Fruit fly (Drosophila melanogaster): ENCODE data around the gene beta-PheRS.

beta-PheRS gene

DNA sequence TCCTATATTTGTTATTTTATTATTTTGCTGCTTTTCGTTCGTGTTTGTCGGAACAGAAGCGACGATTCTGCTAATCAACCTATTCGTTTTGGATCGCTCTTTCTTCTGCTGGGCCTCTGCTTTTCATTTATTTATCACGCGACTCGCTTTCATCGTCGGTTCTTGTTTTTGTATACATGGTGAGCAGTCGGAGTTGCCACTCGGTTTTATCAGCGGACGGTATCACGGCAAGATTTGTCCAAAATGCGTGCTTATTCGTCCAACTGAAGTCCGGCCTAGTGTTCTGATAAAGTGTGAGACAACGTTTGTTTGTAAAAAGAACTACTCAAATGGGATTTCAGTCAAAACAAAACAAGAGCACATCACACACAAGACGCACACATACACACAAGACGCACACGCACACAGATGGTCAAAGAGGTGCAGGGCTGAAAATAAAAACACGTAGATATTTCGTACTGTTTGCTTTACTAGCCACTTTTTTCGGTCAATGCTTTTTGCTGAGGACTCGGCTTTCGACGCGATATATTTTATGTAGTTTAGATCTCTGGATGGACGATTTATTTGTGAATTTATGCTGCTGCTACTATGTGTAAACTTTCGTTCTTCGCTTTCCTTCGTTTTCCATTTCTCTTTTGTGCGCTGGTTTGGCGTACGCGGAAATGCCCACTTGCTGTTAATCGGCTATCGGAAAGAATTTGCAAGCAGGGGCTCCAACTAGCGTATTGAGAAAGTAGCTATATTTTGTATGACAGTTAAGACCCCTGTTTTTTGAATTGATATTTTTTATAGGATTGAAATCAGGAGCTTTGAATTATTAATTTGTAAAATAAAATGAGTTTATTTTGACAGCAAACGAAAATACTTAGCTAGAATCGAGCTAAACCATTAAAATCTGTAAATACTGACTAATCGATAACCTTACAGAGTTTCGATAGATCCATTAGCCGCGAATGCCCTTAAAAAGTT, 30.9 kb downstream of the beta-PheRS start, which contains the start of gene twin (continued):
- no peak for TF ChIP-seq CG31441 (GFP tag; IDR thresholded peaks at IDR 0.05)
- TF ChIP-seq CG17359 (tag; optimal IDR thresholded peaks at IDR 0.05), result peak; percentile 35
- no peak for TF ChIP-seq nerfin-2 (GFP tag; IDR thresholded peaks at IDR 0.05; ENCODE audit: partially characterized antibody)
- no peak for TF ChIP-seq grn (GFP tag; optimal IDR thresholded peaks at IDR 0.05)
- peak; percentile 72 for TF ChIP-seq CoRest (tag; optimal IDR thresholded peaks at IDR 0.05)
- peak; percentile 67 for TF ChIP-seq CG7786 (GFP tag; optimal IDR thresholded peaks at IDR 0.05)
- TF ChIP-seq MESR4 (GFP tag; optimal IDR thresholded peaks at IDR 0.05), result peak; percentile 64
- peak; percentile 73 for TF ChIP-seq Sry-δ (GFP tag; optimal IDR thresholded peaks at IDR 0.05)
- TF ChIP-seq ranshi (GFP tag; IDR thresholded peaks at IDR 0.05), result no peak
- peak; percentile 67; the same call in 2 of the 3 replicates for TF ChIP-seq CG14860 (GFP tag; IDR thresholded peaks at IDR 0.05; ENCODE audit: partially characterized antibody)
- no peak for TF ChIP-seq Asciz (GFP tag; optimal IDR thresholded peaks at IDR 0.05)
- TF ChIP-seq CG1233 (GFP tag; optimal IDR thresholded peaks at IDR 0.05), result peak; percentile 3
- TF ChIP-seq Dp (GFP tag; optimal IDR thresholded peaks at IDR 0.05), result peak; percentile 72
- no peak for TF ChIP-seq CrebB (tag; optimal IDR thresholded peaks at IDR 0.05)
- TF ChIP-seq Nf-YB (GFP tag; optimal IDR thresholded peaks at IDR 0.05), result peak; percentile 37
- TF ChIP-seq stwl (tag; optimal IDR thresholded peaks at IDR 0.05), result peak; percentile 55
- TF ChIP-seq Hmx (GFP tag; optimal IDR thresholded peaks at IDR 0.05), result peak; percentile 47
- peak; percentile 6 for TF ChIP-seq CG13296 (GFP tag; optimal IDR thresholded peaks at IDR 0.05)
- TF ChIP-seq wek (GFP tag; optimal IDR thresholded peaks at IDR 0.05), result no peak
- no peak for TF ChIP-seq pros (GFP tag; optimal IDR thresholded peaks at IDR 0.05)
- no peak for TF ChIP-seq prd (optimal IDR thresholded peaks at IDR 0.05)
- peak; percentile 58 for TF ChIP-seq prd (GFP tag; IDR thresholded peaks at IDR 0.05)
- peak; percentile 54 for TF ChIP-seq Dek (tag; optimal IDR thresholded peaks at IDR 0.05)
- peak; percentile 70 for TF ChIP-seq ems (GFP tag; optimal IDR thresholded peaks at IDR 0.05)
- TF ChIP-seq CG4404 (GFP tag; IDR thresholded peaks at IDR 0.05), result no peak
- TF ChIP-seq CG16779 (GFP tag; IDR thresholded peaks at IDR 0.05), result no peak
- no peak for TF ChIP-seq CG11093 (GFP tag; IDR thresholded peaks at IDR 0.05)
- TF ChIP-seq CG16813 (GFP tag; IDR thresholded peaks at IDR 0.05; ENCODE audit: partially characterized antibody), result peak; percentile 73
- no peak for TF ChIP-seq lab (GFP tag; optimal IDR thresholded peaks at IDR 0.05)
- peak; percentile 79 for TF ChIP-seq Scr (GFP tag; IDR thresholded peaks at IDR 0.05; ENCODE audit: partially characterized antibody)
- TF ChIP-seq D (optimal IDR thresholded peaks at IDR 0.05), result no peak
- no peak for TF ChIP-seq D (GFP tag; optimal IDR thresholded peaks at IDR 0.05)
- no peak for TF ChIP-seq ara (GFP tag; IDR thresholded peaks at IDR 0.05)
- TF ChIP-seq ERR (GFP tag; optimal IDR thresholded peaks at IDR 0.05), result peak; percentile 3
- TF ChIP-seq D19A (tag; optimal IDR thresholded peaks at IDR 0.05), result peak; percentile 39
- no peak for TF ChIP-seq CG14050 (GFP tag; IDR thresholded peaks at IDR 0.05)
- TF ChIP-seq CG2678 (tag; optimal IDR thresholded peaks at IDR 0.05), result no peak
- TF ChIP-seq Xrp1 (GFP tag; IDR thresholded peaks at IDR 0.05), result peak; percentile 61; the same call in 1 of the 2 replicates
- TF ChIP-seq ato (GFP tag; IDR thresholded peaks at IDR 0.05; ENCODE audit: partially characterized antibody), result peak; percentile 32; the same call in 1 of the 2 replicates
- no peak for TF ChIP-seq CG10321 (GFP tag; IDR thresholded peaks at IDR 0.05)
- peak; percentile 45 for TF ChIP-seq kay (GFP tag; optimal IDR thresholded peaks at IDR 0.05)
- TF ChIP-seq esg (GFP tag; conservative IDR thresholded peaks at IDR 0.05), result peak; percentile 61
- TF ChIP-seq CG12104 (GFP tag; optimal IDR thresholded peaks at IDR 0.05), result no peak
- no peak for TF ChIP-seq oc (tag; optimal IDR thresholded peaks at IDR 0.05)
- peak; percentile 41 for TF ChIP-seq CG12236 (GFP tag; optimal IDR thresholded peaks at IDR 0.05)
- no peak for TF ChIP-seq jing (GFP tag; optimal IDR thresholded peaks at IDR 0.05)
- TF ChIP-seq CG10267 (tag; optimal IDR thresholded peaks at IDR 0.05), result peak; percentile 50
- peak; percentile 73 for TF ChIP-seq CG12659 (GFP tag; optimal IDR thresholded peaks at IDR 0.05)

All from whole organism, embryonic.